Worm (Caenorhabditis elegans) whole organism, early embryonic: ENCODE data around the gene K02E11.7.

Experiments used
- F13C5.2 ChIP-seq: sonication (generic microtip); optimal IDR thresholded peaks from 2 replicates; lab custom pipeline; 2017; ENCODE audit warnings: mild to moderate bottlenecking, missing genetic modification characterization, inconsistent platforms, missing compliant biosample characterization
- ama-1 ChIP-seq: fragments of 150-350 bp; optimal IDR thresholded peaks from 2 replicates; lab custom pipeline; 2014
- pes-1 ChIP-seq: fragments of 200-800 bp; sonication (Bioruptor generic); IDR thresholded peaks from 2 replicates; pipeline ENCODE4 v1.3.6; 2022; ENCODE audit warnings: missing genetic modification reagents, missing genetic modification characterization, missing compliant biosample characterization
- sea-1 ChIP-seq: fragments of 200-800 bp; sonication (Bioruptor generic); conservative IDR thresholded peaks from 2 replicates; pipeline ENCODE4 v1.3.6; 2022; ENCODE audit warnings: missing genetic modification characterization, missing compliant biosample characterization
- tbx-11 ChIP-seq: fragments of 200-800 bp; sonication (Bioruptor generic); IDR thresholded peaks from 2 replicates; pipeline ENCODE4 v1.3.6; 2022; ENCODE audit warnings: missing genetic modification characterization, missing compliant biosample characterization
- tra-4 ChIP-seq: sonication (generic microtip); optimal IDR thresholded peaks from 2 replicates; lab custom pipeline; 2017; ENCODE audit warnings: missing genetic modification characterization, missing compliant biosample characterization

DNA sequence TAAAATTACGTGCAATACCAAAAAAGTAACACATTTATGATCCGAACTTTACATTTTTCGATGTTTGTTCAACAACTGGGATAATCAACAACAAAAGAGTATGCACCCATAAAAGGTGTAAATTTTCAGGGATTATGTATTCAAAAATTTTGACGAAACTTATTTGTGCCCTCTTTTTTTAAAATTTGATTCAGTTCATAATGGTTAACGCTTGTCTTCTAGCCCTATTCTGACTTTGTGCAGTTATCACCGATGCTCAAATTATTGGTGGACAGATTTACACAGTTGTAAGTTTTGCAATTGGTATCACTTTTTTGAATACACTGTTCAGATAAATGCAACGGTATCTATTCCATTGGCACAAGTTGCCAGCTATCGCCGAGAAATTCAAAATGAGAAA lies 5.5 kb downstream of the K02E11.7 start, which contains the start of gene K02E11.6:
- TF ChIP-seq tra-4 (tag; lab: Kevin White, UChicago): no peak
- TF ChIP-seq tbx-11: no peak
- TF ChIP-seq F13C5.2 (tag; lab: Kevin White, UChicago): no peak
- no peak for TF ChIP-seq ama-1 (lab: Kevin White, UChicago)
- no peak for TF ChIP-seq sea-1 (GFP tag; lab: Robert Waterston, UW)
- no peak for TF ChIP-seq pes-1
